Fruit fly (Drosophila melanogaster): Measurements from ENCODE around the gene CG31643.

The CG31643 gene

DNA sequence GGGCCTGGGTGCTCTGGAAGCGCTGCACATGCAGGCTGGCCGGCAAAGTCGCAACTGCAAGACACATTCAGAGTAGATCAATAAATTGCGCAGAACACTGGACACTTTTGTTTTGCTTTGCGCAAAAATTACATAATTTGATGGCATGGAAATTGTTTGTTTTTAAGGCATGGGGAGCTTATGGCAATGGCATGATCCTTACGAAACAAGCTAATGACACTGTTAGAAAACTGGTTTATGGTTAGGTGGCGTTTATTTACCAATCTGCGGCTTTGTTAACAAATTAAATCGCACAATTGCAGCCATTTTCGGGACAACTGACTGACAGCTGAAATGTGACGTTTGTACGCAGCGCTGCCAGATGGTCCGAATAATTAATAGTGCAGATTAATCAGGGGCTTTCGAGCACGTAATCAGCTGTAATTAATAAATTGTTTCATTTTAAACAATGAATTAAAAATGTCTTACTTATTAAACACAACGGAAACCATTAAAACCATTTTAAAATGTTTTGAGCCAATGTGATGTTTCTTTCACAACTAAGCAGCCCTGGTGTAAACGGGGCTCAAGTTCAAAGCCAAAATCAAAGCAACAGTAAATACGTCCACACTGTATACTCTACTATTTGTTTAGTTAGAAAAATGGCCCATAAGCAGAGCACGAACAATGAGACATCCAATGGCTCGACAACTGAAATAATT lies 24.6 kb downstream of the CG31643 start, which contains the start of the genes ND-51 and CG13994:
TSS of gene ND-51 (minus strand) at position 376 of the 701 bp plus-strand sequence.
TSS of gene CG13994 (plus strand) at position 608 of the 701 bp plus-strand sequence.
- TF ChIP-seq CG14655 (GFP tag; optimal IDR thresholded peaks at IDR 0.05) (no peak), D1 (tag; optimal IDR thresholded peaks at IDR 0.05) (no peak), CG34367 (tag; optimal IDR thresholded peaks at IDR 0.05) (peak; percentile 45), rn (GFP tag; IDR thresholded peaks at IDR 0.05) (peak; percentile 73), CG8301 (tag; optimal IDR thresholded peaks at IDR 0.05) (no peak), CG17806 (tag; optimal IDR thresholded peaks at IDR 0.05) (peak; percentile 69), gl (tag; optimal IDR thresholded peaks at IDR 0.05) (peak; percentile 8), fd96Ca (GFP tag; IDR thresholded peaks at IDR 0.05) (peak; percentile 88), CG32121 (GFP tag; IDR thresholded peaks at IDR 0.05) (peak; percentile 78), Ets98B (GFP tag; IDR thresholded peaks at IDR 0.05) (peak; percentile 79), Snoo (tag; optimal IDR thresholded peaks at IDR 0.05) (peak; percentile 69), CG8159 (tag; optimal IDR thresholded peaks at IDR 0.05) (peak; percentile 74), CG10348 (GFP tag; IDR thresholded peaks at IDR 0.05) (no peak), EcR (GFP tag; optimal IDR thresholded peaks at IDR 0.05) (peak; percentile 29), CG4496 (GFP tag; IDR thresholded peaks at IDR 0.05) (peak; percentile 86), CG15710 (tag; optimal IDR thresholded peaks at IDR 0.05) (peak; percentile 61), CG9948 (tag; optimal IDR thresholded peaks at IDR 0.05) (peak; percentile 57), Pif1A (GFP tag; optimal IDR thresholded peaks at IDR 0.05) (no peak), Pif1B (GFP tag; optimal IDR thresholded peaks at IDR 0.05) (no peak), CG13204 (GFP tag; optimal IDR thresholded peaks at IDR 0.05) (no peak), CG12605 (GFP tag; IDR thresholded peaks at IDR 0.05) (peak; percentile 46)

DNA sequence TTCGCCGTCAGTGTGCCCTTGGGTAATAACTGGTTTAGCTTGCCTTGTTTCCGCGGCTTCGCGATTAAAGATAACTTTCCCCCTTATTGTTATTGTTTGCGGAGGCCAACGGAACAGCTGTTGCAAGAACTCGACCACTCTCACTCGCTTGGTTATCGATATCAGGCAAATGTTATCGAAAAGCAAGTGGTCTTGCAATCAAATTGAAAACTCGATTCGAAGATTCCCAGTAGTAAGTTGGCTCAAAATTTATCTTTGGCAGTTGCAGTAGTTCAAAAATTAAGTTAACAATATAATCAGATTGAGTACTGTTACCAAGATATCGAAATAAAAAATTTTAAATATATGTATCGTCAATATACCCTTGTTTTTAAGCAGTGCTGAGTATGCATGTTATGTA lies 27.9 kb downstream of the CG31643 start, which contains the start of the genes Fbw5 and CG9147:
TSS of gene Fbw5 (minus strand) at position 131 of the 400 bp plus-strand sequence.
TSS of gene CG9147 (plus strand) at position 175 of the 400 bp plus-strand sequence.
- TF ChIP-seq Pif1B (GFP tag; optimal IDR thresholded peaks at IDR 0.05) (peak; percentile 100), CG15710 (tag; optimal IDR thresholded peaks at IDR 0.05) (peak; percentile 100), Snoo (tag; optimal IDR thresholded peaks at IDR 0.05) (peak; percentile 100), CG14655 (GFP tag; optimal IDR thresholded peaks at IDR 0.05) (peak; percentile 100), CG13204 (GFP tag; optimal IDR thresholded peaks at IDR 0.05) (peak; percentile 97), D1 (tag; optimal IDR thresholded peaks at IDR 0.05) (no peak), CG10348 (GFP tag; IDR thresholded peaks at IDR 0.05) (peak; percentile 98), CG34367 (tag; optimal IDR thresholded peaks at IDR 0.05) (peak; percentile 100), CG9948 (tag; optimal IDR thresholded peaks at IDR 0.05) (peak; percentile 99), Pif1A (GFP tag; optimal IDR thresholded peaks at IDR 0.05) (peak; percentile 100), CG17806 (tag; optimal IDR thresholded peaks at IDR 0.05) (peak; percentile 99), EcR (GFP tag; optimal IDR thresholded peaks at IDR 0.05) (peak; percentile 79), CG8301 (tag; optimal IDR thresholded peaks at IDR 0.05) (peak; percentile 99), fd96Ca (GFP tag; IDR thresholded peaks at IDR 0.05) (peak; percentile 98), CG4496 (GFP tag; IDR thresholded peaks at IDR 0.05) (peak; percentile 100), rn (GFP tag; IDR thresholded peaks at IDR 0.05) (peak; percentile 98), CG32121 (GFP tag; IDR thresholded peaks at IDR 0.05) (peak; percentile 99), Ets98B (GFP tag; IDR thresholded peaks at IDR 0.05) (peak; percentile 99), CG12605 (GFP tag; IDR thresholded peaks at IDR 0.05) (peak; percentile 100), gl (tag; optimal IDR thresholded peaks at IDR 0.05) (peak; percentile 98), CG8159 (tag; optimal IDR thresholded peaks at IDR 0.05) (peak; percentile 99)

DNA sequence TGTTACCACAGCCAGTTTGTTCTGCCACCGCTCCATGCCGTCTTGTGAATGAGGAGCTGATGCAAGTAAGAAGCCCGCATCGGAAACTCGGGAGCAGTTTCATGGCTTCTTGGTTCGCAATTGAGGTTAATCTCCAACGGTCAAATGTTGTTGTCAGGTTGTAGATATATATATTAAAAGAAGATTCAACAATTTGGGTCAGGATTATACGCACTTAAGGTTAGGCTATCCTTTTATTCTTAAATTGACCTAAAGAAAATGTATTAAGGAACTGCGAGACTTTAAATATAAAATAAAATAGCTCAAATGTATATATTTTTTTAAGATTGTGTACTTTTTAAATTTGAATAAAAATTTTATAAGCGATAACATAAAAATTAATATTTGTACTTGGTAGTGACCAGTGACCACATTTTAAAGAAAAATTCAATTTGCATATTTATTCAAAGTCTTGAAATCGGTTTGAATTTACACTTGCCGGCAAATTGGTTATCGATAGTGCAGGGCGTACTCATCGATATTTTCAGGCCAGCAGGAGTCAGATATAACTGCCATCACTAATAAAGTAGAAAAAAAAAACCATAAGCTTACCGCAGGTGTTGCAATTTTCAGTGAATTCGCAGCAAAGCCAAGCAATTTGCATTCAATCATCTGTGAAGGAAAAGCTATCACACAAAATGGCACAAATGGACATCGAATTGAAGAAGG lies 30.8 kb downstream of the CG31643 start, which contains the start of the genes CG9150 and Pfdn1:
TSS of gene CG9150 (minus strand) at position 51 of the 708 bp plus-strand sequence.
TSS of gene Pfdn1 (plus strand) at position 536 of the 708 bp plus-strand sequence.
- TF ChIP-seq CG10348 (GFP tag; IDR thresholded peaks at IDR 0.05) (no peak), CG13204 (GFP tag; optimal IDR thresholded peaks at IDR 0.05) (no peak), Ets98B (GFP tag; IDR thresholded peaks at IDR 0.05) (peak; percentile 18; the same call in 1 of the 2 replicates), fd96Ca (GFP tag; IDR thresholded peaks at IDR 0.05) (no peak), EcR (GFP tag; optimal IDR thresholded peaks at IDR 0.05) (no peak), Pif1A (GFP tag; optimal IDR thresholded peaks at IDR 0.05) (no peak), gl (tag; optimal IDR thresholded peaks at IDR 0.05) (no peak), CG4496 (GFP tag; IDR thresholded peaks at IDR 0.05) (0 out of 3 replicates have a peak, but pooled peaks have one; percentile 19), Snoo (tag; optimal IDR thresholded peaks at IDR 0.05) (no peak), CG9948 (tag; optimal IDR thresholded peaks at IDR 0.05) (no peak), CG8301 (tag; optimal IDR thresholded peaks at IDR 0.05) (no peak), CG32121 (GFP tag; IDR thresholded peaks at IDR 0.05) (no peak), D1 (tag; optimal IDR thresholded peaks at IDR 0.05) (no peak), rn (GFP tag; IDR thresholded peaks at IDR 0.05) (no peak)

dm6 chr2L:6070656-6071231 lies 32.8 kb downstream of the CG31643 start, which contains the start of the genes CG9154 and Kr-h2:
Gene CG9154 (minus strand): TSS chr2L:6070686.
Gene Kr-h2 (plus strand): TSS chr2L:6070990.
- TF ChIP-seq CG12605 (GFP tag; IDR thresholded peaks at IDR 0.05) (0 out of 2 replicates have a peak, but pooled peaks have one; percentile 33), Pif1B (GFP tag; optimal IDR thresholded peaks at IDR 0.05) (no peak), Ets98B (GFP tag; IDR thresholded peaks at IDR 0.05) (peak; percentile 58; the same call in 1 of the 2 replicates), CG10348 (GFP tag; IDR thresholded peaks at IDR 0.05) (no peak), CG32121 (GFP tag; IDR thresholded peaks at IDR 0.05) (0 out of 2 replicates have a peak, but pooled peaks have one; percentile 34), CG9948 (tag; optimal IDR thresholded peaks at IDR 0.05) (peak; percentile 22), CG4496 (GFP tag; IDR thresholded peaks at IDR 0.05) (peak; percentile 76), CG8159 (tag; optimal IDR thresholded peaks at IDR 0.05) (no peak), CG14655 (GFP tag; optimal IDR thresholded peaks at IDR 0.05) (no peak), Snoo (tag; optimal IDR thresholded peaks at IDR 0.05) (peak; percentile 49), fd96Ca (GFP tag; IDR thresholded peaks at IDR 0.05) (peak; percentile 56; the same call in 1 of the 3 replicates), CG15710 (tag; optimal IDR thresholded peaks at IDR 0.05) (peak; percentile 50), CG8301 (tag; optimal IDR thresholded peaks at IDR 0.05) (peak; percentile 50), rn (GFP tag; IDR thresholded peaks at IDR 0.05) (peak; percentile 36; the same call in 1 of the 2 replicates), CG34367 (tag; optimal IDR thresholded peaks at IDR 0.05) (peak; percentile 18), gl (tag; optimal IDR thresholded peaks at IDR 0.05) (no peak), Pif1A (GFP tag; optimal IDR thresholded peaks at IDR 0.05) (no peak), CG17806 (tag; optimal IDR thresholded peaks at IDR 0.05) (peak; percentile 33), D1 (tag; optimal IDR thresholded peaks at IDR 0.05) (no peak)
